Fruit fly (Drosophila melanogaster) Kc167 (cell line): Measurements from ENCODE around the gene Rsbp15.

Experiments used
- Sin3A ChIP-seq: fragments of >200 bp; optimal IDR thresholded peaks from 2 replicates; lab custom pipeline; 2018; ENCODE audit warnings: missing external identifiers
- h ChIP-seq: fragments of >200 bp; optimal IDR thresholded peaks from 3 replicates; lab custom pipeline; 2018; ENCODE audit warnings: missing external identifiers
- psq ChIP-seq: fragments of >200 bp; optimal IDR thresholded peaks from 2 replicates; lab custom pipeline; 2017; ENCODE audit warnings: missing external identifiers
- ttk ChIP-seq: sonication (Bioruptor generic); optimal IDR thresholded peaks from 2 replicates; lab custom pipeline; 2017; ENCODE audit warnings: missing external identifiers

DNA sequence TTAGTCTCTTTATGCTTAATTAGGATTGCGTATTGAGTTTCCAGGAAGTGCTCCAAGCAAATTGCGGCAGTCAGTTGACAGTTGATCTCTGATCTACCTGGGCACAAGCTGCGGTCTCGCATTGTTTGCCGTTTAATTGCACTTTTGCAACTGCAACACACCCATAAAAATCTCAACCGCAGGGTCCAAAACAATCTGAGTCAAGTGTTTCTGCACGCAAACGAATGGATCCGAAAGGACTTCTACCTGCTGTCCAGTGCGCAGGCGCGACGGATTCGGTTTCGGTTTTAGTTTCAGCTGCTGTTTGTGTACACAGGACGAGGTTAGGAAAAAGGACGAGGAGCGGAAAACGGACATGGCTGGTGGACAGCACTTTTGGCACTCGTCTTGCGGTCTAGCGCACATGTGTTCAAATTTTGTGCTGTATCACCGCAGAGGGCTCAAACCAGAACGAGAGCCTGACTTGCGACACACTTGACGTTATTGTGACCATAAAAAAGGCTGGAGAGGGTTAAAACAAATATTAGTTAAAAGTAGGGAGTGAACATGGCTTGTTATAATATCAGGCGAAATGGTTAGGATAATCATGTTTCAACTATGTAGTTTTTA is 30.4 kb downstream of the Rsbp15 start:
- TF ChIP-seq psq (lab: Kevin White, UChicago) = no peak
- no peak for TF ChIP-seq h
- TF ChIP-seq Sin3A (lab: Kevin White, UChicago) = no peak
- no peak for TF ChIP-seq ttk
